Worm (Caenorhabditis elegans): ENCODE measurements around the gene wdr-5.3.

DNA sequence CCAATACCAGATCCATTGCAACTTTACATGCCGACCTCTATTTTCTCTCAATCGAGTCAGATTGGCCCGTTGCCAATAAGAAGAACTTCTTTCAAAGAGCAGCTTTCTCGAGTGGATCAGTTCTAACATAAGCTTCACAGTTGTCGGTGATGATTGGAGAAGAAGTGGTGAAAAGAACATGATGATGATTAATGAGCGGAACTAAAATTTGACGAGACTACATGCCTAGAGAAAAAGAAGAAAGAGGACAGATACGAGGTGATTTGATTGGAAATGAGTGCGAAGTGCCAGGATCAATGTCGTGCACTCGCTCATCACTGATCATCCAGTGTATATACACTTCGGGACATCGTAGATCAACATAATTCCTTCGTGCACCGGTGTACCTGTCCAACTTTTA, 9.3 kb upstream of the wdr-5.3 start:
- no peak for TF ChIP-seq ama-1 (optimal IDR thresholded peaks at IDR 0.05)
- no peak for TF ChIP-seq ama-1 (GFP tag; optimal IDR thresholded peaks at IDR 0.05)
- no peak for TF ChIP-seq Y53F4B.3 (GFP tag; IDR thresholded peaks at IDR 0.05)
- no peak for TF ChIP-seq snpc-4 (GFP tag; optimal IDR thresholded peaks at IDR 0.05)
- TF ChIP-seq snpc-4 (tag; optimal IDR thresholded peaks at IDR 0.05), result no peak
- no peak for TF ChIP-seq ceh-27 (GFP tag; optimal IDR thresholded peaks at IDR 0.05)
- no peak for TF ChIP-seq B0035.1 (tag; optimal IDR thresholded peaks at IDR 0.05)
- no peak for TF ChIP-seq F22D6.2 (tag; optimal IDR thresholded peaks at IDR 0.05)
- no peak for TF ChIP-seq him-1 (tag; optimal IDR thresholded peaks at IDR 0.05)
- TF ChIP-seq ZK185.1 (tag; optimal IDR thresholded peaks at IDR 0.05; ENCODE audit: poor library complexity, severe bottlenecking), result no peak
- no peak for TF ChIP-seq athp-1 (tag; optimal IDR thresholded peaks at IDR 0.05)
- TF ChIP-seq ets-4 (GFP tag; optimal IDR thresholded peaks at IDR 0.05), result no peak
- no peak for TF ChIP-seq B0019.2 (GFP tag; conservative IDR thresholded peaks at IDR 0.05)
- no peak for TF ChIP-seq snpc-3.4 (tag; optimal IDR thresholded peaks at IDR 0.05)
- TF ChIP-seq pbrm-1 (GFP tag; IDR thresholded peaks at IDR 0.05), result no peak
